Worm (Caenorhabditis elegans) whole organism, early embryonic: ENCODE measurements around the gene nos-1.

ENCODE experiments used
- B0310.2 ChIP-seq: sonication (generic microtip); optimal IDR thresholded peaks from 2 replicates; lab custom pipeline; 2016; ENCODE audit warnings: mild to moderate bottlenecking, missing genetic modification characterization, missing compliant biosample characterization
- F13C5.2 ChIP-seq: sonication (generic microtip); optimal IDR thresholded peaks from 2 replicates; lab custom pipeline; 2017; ENCODE audit warnings: mild to moderate bottlenecking, missing genetic modification characterization, inconsistent platforms, missing compliant biosample characterization
- ama-1 ChIP-seq: fragments of 150-350 bp; optimal IDR thresholded peaks from 2 replicates; lab custom pipeline; 2014
- hmbx-1 ChIP-seq: sonication (generic microtip); optimal IDR thresholded peaks from 2 replicates; lab custom pipeline; 2016; ENCODE audit warnings: mild to moderate bottlenecking, missing genetic modification characterization, missing compliant biosample characterization
- tbx-11 ChIP-seq: fragments of 200-800 bp; sonication (Bioruptor generic); IDR thresholded peaks from 2 replicates; pipeline ENCODE4 v1.3.6; 2022; ENCODE audit warnings: missing genetic modification characterization, missing compliant biosample characterization

ce11 chrII:10986461-10987090, 33.6 kb upstream of the nos-1 start:
- TF ChIP-seq F13C5.2 (tag; lab: Kevin White, UChicago) (no peak), ama-1 (lab: Kevin White, UChicago) (no peak), tbx-11 (no peak), B0310.2 (tag; lab: Kevin White, UChicago) (no peak), hmbx-1 (tag; lab: Kevin White, UChicago) (no peak)
